Fruit fly (Drosophila melanogaster) whole organism, wandering third instar larva: ENCODE results near the gene Prosbeta2.

Experiments used
- CG32264 ChIP-seq: fragments of 200-800 bp; sonication (Bioruptor generic); optimal IDR thresholded peaks from 2 replicates; lab custom pipeline; 2016; ENCODE audit warnings: missing biosample characterization, missing genetic modification characterization
- CG9705 ChIP-seq: fragments of 200-800 bp; sonication (Bioruptor generic); optimal IDR thresholded peaks from 2 replicates; lab custom pipeline; 2018; ENCODE audit warnings: missing biosample characterization, mild to moderate bottlenecking, missing genetic modification characterization
- Dif ChIP-seq: fragments of 200-275, 200-300 bp; sonication (Bioruptor generic); optimal IDR thresholded peaks from 2 replicates; lab custom pipeline; 2018; ENCODE audit warnings: missing biosample characterization, missing genetic modification characterization; ENCODE audit not compliant: partially characterized antibody
- Hnf4 ChIP-seq: fragments of 200-800 bp; sonication (Bioruptor generic); optimal IDR thresholded peaks from 2 replicates; lab custom pipeline; 2016; ENCODE audit warnings: missing biosample characterization, mild to moderate bottlenecking, missing genetic modification characterization
- Hr83 ChIP-seq: fragments of 200-300 bp; sonication (Bioruptor generic); optimal IDR thresholded peaks from 2 replicates; lab custom pipeline; 2016; ENCODE audit warnings: missing biosample characterization, mild to moderate bottlenecking, missing genetic modification characterization, moderate library complexity; ENCODE audit not compliant: poor library complexity, severe bottlenecking
- Sp1 ChIP-seq: fragments of 200-800 bp; sonication (Bioruptor generic); optimal IDR thresholded peaks from 3 replicates; lab custom pipeline; 2019; ENCODE audit warnings: missing biosample characterization, mild to moderate bottlenecking, missing genetic modification characterization, moderate library complexity
- foxo ChIP-seq, 2 experiments: fragments of 200-800 bp; sonication (Bioruptor generic); optimal IDR thresholded peaks; 2 replicates in 1 of 2; 3 replicates in 1 of 2; lab custom pipeline; 2016 to 2017; ENCODE audit warnings: missing biosample characterization in 2 of 2, missing genetic modification characterization in 2 of 2
- fru ChIP-seq: fragments of 200-800 bp; sonication (Bioruptor generic); optimal IDR thresholded peaks from 3 replicates; lab custom pipeline; 2016; ENCODE audit warnings: missing biosample characterization, mild to moderate bottlenecking, missing genetic modification characterization
- h ChIP-seq: fragments of 200-800 bp; sonication (Bioruptor generic); optimal IDR thresholded peaks from 3 replicates; lab custom pipeline; 2016; ENCODE audit warnings: missing biosample characterization, mild to moderate bottlenecking, missing genetic modification characterization
- rgr ChIP-seq: fragments of 200-800 bp; sonication (Bioruptor generic); optimal IDR thresholded peaks from 3 replicates; lab custom pipeline; 2016; ENCODE audit warnings: missing biosample characterization, mild to moderate bottlenecking, missing genetic modification characterization
- sage ChIP-seq: fragments of 200-800 bp; sonication (Bioruptor generic); optimal IDR thresholded peaks from 2 replicates; lab custom pipeline; 2016; ENCODE audit warnings: missing biosample characterization, mild to moderate bottlenecking, missing genetic modification characterization
- usp ChIP-seq: fragments of >200 bp; optimal IDR thresholded peaks from 2 replicates; lab custom pipeline; 2017; ENCODE audit warnings: missing biosample characterization, missing genetic modification characterization

DNA sequence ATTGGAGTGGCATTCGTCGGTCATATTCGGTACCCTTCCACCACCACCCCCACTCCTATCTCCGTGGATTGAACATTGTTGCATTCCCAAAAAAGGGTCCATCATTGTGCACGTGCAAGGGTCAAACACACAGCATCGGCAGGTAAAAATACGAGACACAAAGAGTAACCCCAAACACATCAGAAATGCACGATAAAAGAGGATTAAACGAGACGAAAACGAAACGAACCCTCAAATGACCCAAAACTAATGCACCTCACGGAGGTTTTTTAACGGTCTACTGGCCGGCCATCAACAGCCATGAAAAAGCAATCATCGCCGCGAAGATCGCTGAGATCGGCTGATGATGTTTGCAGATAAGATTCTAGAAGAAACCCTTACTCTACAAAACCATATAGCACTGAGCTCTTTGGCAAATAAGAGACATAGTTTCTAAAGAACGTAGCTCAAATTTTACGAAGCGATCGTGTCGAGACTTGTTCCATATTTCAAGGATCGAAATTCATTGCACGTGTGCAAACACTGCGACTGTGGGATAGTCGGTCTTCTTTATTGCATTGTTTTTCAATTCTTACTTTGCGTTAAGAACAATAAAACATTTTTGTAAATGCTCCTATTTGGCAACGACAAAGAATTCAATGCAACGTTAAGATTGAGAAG, 33.4 kb upstream of the Prosbeta2 start:
- TF ChIP-seq foxo (GFP tag; optimal IDR thresholded peaks at IDR 0.05; lab: Kevin White, UChicago) (no peak), h (GFP tag; lab: Kevin White, UChicago) (no peak), Hr83 (GFP tag; lab: Kevin White, UChicago) (no peak), sage (GFP tag; lab: Kevin White, UChicago) (no peak), CG32264 (GFP tag; lab: Kevin White, UChicago) (no peak), Sp1 (GFP tag; lab: Kevin White, UChicago) (no peak), Dif (GFP tag; lab: Kevin White, UChicago) (no peak), rgr (GFP tag; lab: Kevin White, UChicago) (no peak), CG9705 (GFP tag; lab: Kevin White, UChicago) (no peak), usp (GFP tag; lab: Kevin White, UChicago) (no peak), Hnf4 (GFP tag; lab: Kevin White, UChicago) (no peak), fru (GFP tag; lab: Kevin White, UChicago) (no peak)
